Worm (Caenorhabditis elegans): ENCODE measurements around the gene C40A11.7.

DNA sequence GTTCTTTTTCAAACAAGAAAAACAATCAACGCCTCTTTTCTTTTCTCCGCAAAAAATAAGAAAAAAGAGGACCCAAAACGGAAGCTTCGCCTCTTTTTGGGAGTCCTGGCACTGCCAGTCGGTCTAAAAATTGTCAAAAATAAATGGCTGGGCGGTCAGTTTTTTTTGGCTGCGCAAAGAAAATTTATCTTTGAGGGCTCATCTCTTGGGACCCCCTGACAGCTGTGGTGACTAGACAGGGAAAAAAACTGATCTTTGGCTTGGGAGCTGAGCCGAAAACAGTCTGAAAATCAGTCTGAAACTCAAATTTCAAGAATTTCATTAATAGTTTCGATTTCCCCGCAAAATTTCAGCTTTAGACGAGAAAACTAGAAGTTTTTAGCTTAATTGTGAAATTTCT is 40.1 kb upstream of the C40A11.7 start:
- TF ChIP-seq ama-1 (optimal IDR thresholded peaks at IDR 0.05) (no peak), elt-3 (tag; optimal IDR thresholded peaks at IDR 0.05) (no peak), aly-2 (tag; optimal IDR thresholded peaks at IDR 0.05) (no peak), ceh-28 (tag; optimal IDR thresholded peaks at IDR 0.05) (no peak), nhr-77 (tag; optimal IDR thresholded peaks at IDR 0.05) (no peak), unc-62 (GFP tag; optimal IDR thresholded peaks at IDR 0.05) (no peak), ceh-82 (tag; optimal IDR thresholded peaks at IDR 0.05) (no peak), nfya-1 (tag; optimal IDR thresholded peaks at IDR 0.05; ENCODE audit: insufficient read depth) (no peak), tbx-2 (tag; optimal IDR thresholded peaks at IDR 0.05) (no peak), mdl-1 (tag; optimal IDR thresholded peaks at IDR 0.05) (no peak), sea-2 (GFP tag; optimal IDR thresholded peaks at IDR 0.05) (no peak)

Measured in whole organism, L3 larva.